Worm (Caenorhabditis elegans) whole organism, midembryonic: Measurements from ENCODE around the gene C53A3.4.

Source experiments
- T22C8.4 ChIP-seq: fragments of 200-800 bp; sonication (Bioruptor generic); IDR thresholded peaks from 2 replicates; pipeline ENCODE4 v1.3.6; 2022; ENCODE audit warnings: missing genetic modification characterization, missing compliant biosample characterization
- cog-1 ChIP-seq: sonication (generic microtip); optimal IDR thresholded peaks from 2 replicates; lab custom pipeline; 2016; ENCODE audit warnings: missing genetic modification characterization, missing compliant biosample characterization
- flt-1 ChIP-seq: fragments of 200-800 bp; sonication (Bioruptor generic); IDR thresholded peaks from 2 replicates; pipeline ENCODE4 v1.3.6; 2022; ENCODE audit warnings: missing genetic modification characterization, missing compliant biosample characterization
- klf-2 ChIP-seq: fragments of 200-800 bp; sonication (Bioruptor generic); conservative IDR thresholded peaks from 2 replicates; pipeline ENCODE4 v1.3.6; 2022; ENCODE audit warnings: missing genetic modification reagents, missing genetic modification characterization, missing compliant biosample characterization
- med-1 ChIP-seq: sonication (generic microtip); optimal IDR thresholded peaks from 2 replicates; lab custom pipeline; 2017; ENCODE audit warnings: missing genetic modification characterization, mild to moderate bottlenecking, missing compliant biosample characterization, antibody characterized with exemption, missing genetic modification reagents; ENCODE audit not compliant: insufficient read depth
- tab-1 ChIP-seq: fragments of 200-800 bp; sonication (Bioruptor generic); IDR thresholded peaks from 2 replicates; pipeline ENCODE4 v1.3.6; 2022; ENCODE audit warnings: missing genetic modification characterization, missing compliant biosample characterization
- ztf-29 ChIP-seq: fragments of 200-800 bp; sonication (Bioruptor generic); IDR thresholded peaks from 2 replicates; pipeline ENCODE4 v1.3.6; 2022; ENCODE audit warnings: missing genetic modification reagents, missing genetic modification characterization, missing compliant biosample characterization

DNA sequence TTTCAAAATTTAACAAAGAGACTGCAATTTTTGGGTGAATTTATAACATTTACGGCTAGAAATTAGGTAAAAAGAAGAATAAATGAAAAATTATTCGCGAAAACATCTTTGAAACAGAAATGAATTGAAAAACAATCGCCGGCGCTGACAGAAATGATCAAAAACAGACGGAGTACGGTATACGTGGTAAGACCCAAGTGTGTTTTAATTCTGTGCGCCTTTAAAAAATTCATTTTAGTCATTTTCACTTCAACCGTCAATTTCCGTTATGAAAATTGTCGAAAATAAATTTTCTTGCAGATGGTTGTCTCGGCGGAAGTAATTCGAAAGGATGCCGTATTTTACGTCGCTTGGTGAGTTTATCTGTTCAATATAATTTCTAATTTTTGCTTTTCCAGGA is 2.5 kb downstream of the C53A3.4 start, which contains the start of gene C53A3.3:
- TF ChIP-seq flt-1: no peak
- no peak for TF ChIP-seq med-1 (GFP tag; lab: Kevin White, UChicago)
- no peak for TF ChIP-seq klf-2
- no peak for TF ChIP-seq ztf-29 (GFP tag; lab: Robert Waterston, UW)
- no peak for TF ChIP-seq T22C8.4 (GFP tag; lab: Robert Waterston, UW)
- no peak for TF ChIP-seq tab-1 (GFP tag; lab: Robert Waterston, UW)
- no peak for TF ChIP-seq cog-1
